Worm (Caenorhabditis elegans): Measurements from ENCODE around the gene pfs-2.

ce11 chrII:14405489-14406059, 47.4 kb downstream of the pfs-2 start:
- no peak for TF ChIP-seq dao-5 (tag; optimal IDR thresholded peaks at IDR 0.05)
- TF ChIP-seq W03F9.2 (tag; optimal IDR thresholded peaks at IDR 0.05) = no peak
